Fruit fly (Drosophila melanogaster) whole organism, prepupa: ENCODE measurements around the gene CG4660.

ENCODE experiments used
- CG10631 ChIP-seq: fragments of 200-800 bp; sonication (Bioruptor generic); optimal IDR thresholded peaks from 2 replicates; lab custom pipeline; 2016; ENCODE audit warnings: missing biosample characterization, missing genetic modification characterization
- CG11294 ChIP-seq: fragments of 200-800 bp; sonication (Bioruptor generic); IDR thresholded peaks from 2 replicates; pipeline ENCODE4 v1.3.6; 2022; ENCODE audit warnings: missing biosample characterization, missing genetic modification characterization
- CG11902 ChIP-seq: fragments of 200-800 bp; sonication (Bioruptor generic); optimal IDR thresholded peaks from 3 replicates; lab custom pipeline; 2016; ENCODE audit warnings: missing biosample characterization, missing genetic modification characterization
- CG15336 ChIP-seq: fragments of 200-800 bp; sonication (Bioruptor generic); IDR thresholded peaks from 2 replicates; pipeline ENCODE4 v1.3.6; 2022; ENCODE audit warnings: missing biosample characterization, missing genetic modification characterization
- CG32006 ChIP-seq: fragments of 200-800 bp; sonication (Bioruptor generic); optimal IDR thresholded peaks from 3 replicates; lab custom pipeline; 2017; ENCODE audit warnings: missing biosample characterization, mild to moderate bottlenecking, missing genetic modification characterization
- CG4318 ChIP-seq: fragments of 200-800 bp; sonication (Bioruptor generic); optimal IDR thresholded peaks from 3 replicates; lab custom pipeline; 2017; ENCODE audit warnings: missing biosample characterization, mild to moderate bottlenecking, missing genetic modification characterization
- CG6163 ChIP-seq: fragments of 200-800 bp; sonication (Bioruptor generic); IDR thresholded peaks from 3 replicates; pipeline ENCODE4 v1.3.6; 2022; ENCODE audit warnings: missing biosample characterization, missing genetic modification characterization
- CG6276 ChIP-seq: fragments of 200-800 bp; sonication (Bioruptor generic); optimal IDR thresholded peaks from 2 replicates; lab custom pipeline; 2017; ENCODE audit warnings: missing biosample characterization, mild to moderate bottlenecking, missing genetic modification characterization
- CG6854 ChIP-seq: fragments of 200-800 bp; sonication (Bioruptor generic); optimal IDR thresholded peaks from 2 replicates; lab custom pipeline; 2017; ENCODE audit warnings: missing biosample characterization, mild to moderate bottlenecking, missing genetic modification characterization
- CG8119 ChIP-seq: fragments of 200-800 bp; sonication (Bioruptor generic); IDR thresholded peaks from 3 replicates; pipeline ENCODE4 v1.3.6; 2022; ENCODE audit warnings: missing biosample characterization, missing genetic modification characterization
- CG8319 ChIP-seq: fragments of 200-800 bp; sonication (Bioruptor generic); optimal IDR thresholded peaks from 3 replicates; lab custom pipeline; 2016; ENCODE audit warnings: missing biosample characterization, missing genetic modification characterization
- CG8632 ChIP-seq: fragments of 200-800 bp; sonication (Bioruptor generic); optimal IDR thresholded peaks from 3 replicates; lab custom pipeline; 2016; ENCODE audit warnings: missing biosample characterization, missing genetic modification characterization
- Eip75B ChIP-seq: fragments of 200-800 bp; sonication (Bioruptor generic); optimal IDR thresholded peaks from 3 replicates; lab custom pipeline; 2016; ENCODE audit warnings: missing biosample characterization, missing genetic modification characterization
- Eip78C ChIP-seq: fragments of 200-800 bp; sonication (Bioruptor generic); peaks from one replicate; lab custom pipeline; 2016; ENCODE audit warnings: missing biosample characterization, missing genetic modification characterization
- Ets21C ChIP-seq: fragments of 200-800 bp; sonication (Bioruptor generic); optimal IDR thresholded peaks from 3 replicates; lab custom pipeline; 2016; ENCODE audit warnings: missing biosample characterization, missing genetic modification characterization
- Hr38 ChIP-seq: sonication (Bioruptor generic); optimal IDR thresholded peaks from 2 replicates; lab custom pipeline; 2016; ENCODE audit warnings: missing biosample characterization, missing genetic modification characterization
- Hr39 ChIP-seq: fragments of 200-800 bp; sonication (Bioruptor generic); optimal IDR thresholded peaks from 2 replicates; lab custom pipeline; 2016; ENCODE audit warnings: missing biosample characterization, missing genetic modification characterization
- Hr4 ChIP-seq: fragments of 200-800 bp; sonication (Bioruptor generic); optimal IDR thresholded peaks from 3 replicates; lab custom pipeline; 2016; ENCODE audit warnings: missing biosample characterization, missing genetic modification characterization
- Lpt ChIP-seq: fragments of 200-800 bp; sonication (Bioruptor generic); optimal IDR thresholded peaks from 3 replicates; lab custom pipeline; 2016; ENCODE audit warnings: missing biosample characterization, missing genetic modification characterization
- Met ChIP-seq: fragments of 200-800 bp; sonication (Bioruptor generic); optimal IDR thresholded peaks from 3 replicates; lab custom pipeline; 2016; ENCODE audit warnings: missing biosample characterization, missing genetic modification characterization
- OdsH ChIP-seq: fragments of 200-800 bp; sonication (Bioruptor generic); optimal IDR thresholded peaks from 3 replicates; lab custom pipeline; 2016; ENCODE audit warnings: missing biosample characterization, missing genetic modification characterization
- Smox ChIP-seq: fragments of 200-800 bp; sonication (Bioruptor generic); optimal IDR thresholded peaks from 3 replicates; lab custom pipeline; 2016; ENCODE audit warnings: missing biosample characterization, missing genetic modification characterization
- Sox14 ChIP-seq: fragments of 200-800 bp; sonication (Bioruptor generic); optimal IDR thresholded peaks from 3 replicates; lab custom pipeline; 2016; ENCODE audit warnings: missing biosample characterization, missing genetic modification characterization
- Sox15 ChIP-seq: fragments of 200-800 bp; sonication (Bioruptor generic); optimal IDR thresholded peaks from 3 replicates; lab custom pipeline; 2016; ENCODE audit warnings: missing biosample characterization, missing genetic modification characterization
- achi ChIP-seq: fragments of 200-800 bp; sonication (Bioruptor generic); optimal IDR thresholded peaks from 3 replicates; lab custom pipeline; 2016; ENCODE audit warnings: missing biosample characterization, missing genetic modification characterization
- cyc ChIP-seq: fragments of 200-800 bp; sonication (Bioruptor generic); optimal IDR thresholded peaks from 3 replicates; lab custom pipeline; 2016; ENCODE audit warnings: missing biosample characterization, missing genetic modification characterization
- dac ChIP-seq: fragments of 200-800 bp; sonication (Bioruptor generic); optimal IDR thresholded peaks from 2 replicates; lab custom pipeline; 2017; ENCODE audit warnings: missing biosample characterization, mild to moderate bottlenecking, missing genetic modification characterization
- eg ChIP-seq: fragments of 200-800 bp; sonication (Bioruptor generic); IDR thresholded peaks from 3 replicates; pipeline ENCODE4 v1.3.6; 2022; ENCODE audit warnings: missing biosample characterization, missing genetic modification characterization
- fd59A ChIP-seq: fragments of 200-800 bp; sonication (Bioruptor generic); optimal IDR thresholded peaks from 2 replicates; lab custom pipeline; 2017; ENCODE audit warnings: missing biosample characterization, mild to moderate bottlenecking, missing genetic modification characterization, missing genetic modification reagents
- lz ChIP-seq: fragments of 200-800 bp; sonication (Bioruptor generic); optimal IDR thresholded peaks from 3 replicates; lab custom pipeline; 2016; ENCODE audit warnings: missing biosample characterization, missing genetic modification characterization
- salr ChIP-seq, 2 experiments: fragments of 200-800 bp; sonication (Bioruptor generic); optimal IDR thresholded peaks; 3 replicates each; lab custom pipeline; 2016 to 2018; ENCODE audit warnings: missing biosample characterization in 2 of 2, missing genetic modification characterization in 2 of 2, mild to moderate bottlenecking in 1 of 2
- spab ChIP-seq: fragments of 200-800 bp; sonication (Bioruptor generic); optimal IDR thresholded peaks from 2 replicates; lab custom pipeline; 2017; ENCODE audit warnings: missing biosample characterization, mild to moderate bottlenecking, missing genetic modification characterization, missing genetic modification reagents
- vri ChIP-seq: fragments of 200-800 bp; sonication (Bioruptor generic); optimal IDR thresholded peaks from 3 replicates; lab custom pipeline; 2016; ENCODE audit warnings: missing biosample characterization, mild to moderate bottlenecking, missing genetic modification characterization

The CG4660 gene

dm6 chrX:6074845-6075244 lies 6.3 kb downstream of the CG4660 start, which contains the start of gene Tsp5D (continued):
- TF ChIP-seq salr (GFP tag; optimal IDR thresholded peaks at IDR 0.05; lab: Kevin White, UChicago) = peak; percentile 85 to 91
- peak; percentile 89 for TF ChIP-seq CG8632
- TF ChIP-seq Sox14 (GFP tag; lab: Kevin White, UChicago) = peak; percentile 69
- peak; percentile 85 for TF ChIP-seq CG8319 (GFP tag; lab: Kevin White, UChicago)
- peak; percentile 96 for TF ChIP-seq achi (GFP tag; lab: Kevin White, UChicago)
- peak; percentile 100 for TF ChIP-seq CG15336 (GFP tag; lab: Robert Waterston, UW)
- peak; percentile 97 for TF ChIP-seq Lpt (GFP tag; lab: Kevin White, UChicago)
- TF ChIP-seq Sox15 (GFP tag; lab: Kevin White, UChicago) = peak; percentile 59
- TF ChIP-seq CG11902 (GFP tag; lab: Kevin White, UChicago) = peak; percentile 74
- TF ChIP-seq Met (GFP tag; lab: Kevin White, UChicago) = peak; percentile 11
- no peak for TF ChIP-seq CG6854 (GFP tag; lab: Kevin White, UChicago)
- TF ChIP-seq CG32006 (GFP tag; lab: Kevin White, UChicago) = peak; percentile 98
- TF ChIP-seq spab (GFP tag; lab: Kevin White, UChicago) = peak; percentile 95
- peak; percentile 23 for TF ChIP-seq lz (GFP tag; lab: Kevin White, UChicago)
- TF ChIP-seq CG11294 = peak; percentile 98
- peak; percentile 99 for TF ChIP-seq CG8119 (GFP tag; lab: Robert Waterston, UW)

dm6 chrX:6068714-6069113 lies 12.5 kb downstream of the CG4660 start:
- TF ChIP-seq Eip78C (GFP tag; lab: Kevin White, UChicago) (peak; percentile 3), Ets21C (no peak), CG6854 (GFP tag; lab: Kevin White, UChicago) (peak; percentile 6), vri (GFP tag; lab: Kevin White, UChicago) (peak; percentile 68)

dm6 chrX:6067281-6068008 lies 13.7 kb downstream of the CG4660 start, which contains the start of gene CG5928:
CG5928 (plus strand) TSS chrX:6067958.
- TF ChIP-seq CG4318 (GFP tag; lab: Kevin White, UChicago) (peak; percentile 18), CG8319 (GFP tag; lab: Kevin White, UChicago) (no peak), Eip78C (GFP tag; lab: Kevin White, UChicago) (peak; percentile 41), CG6163 (GFP tag; lab: Robert Waterston, UW) (peak; percentile 32; the same call in 2 of the 3 replicates), salr (GFP tag; optimal IDR thresholded peaks at IDR 0.05; lab: Kevin White, UChicago) (peak in 1 of 2 experiments; percentile 23), Hr4 (GFP tag; lab: Kevin White, UChicago) (no peak), Ets21C (no peak), eg (GFP tag; lab: Robert Waterston, UW) (peak; percentile 32; the same call in 1 of the 3 replicates), OdsH (GFP tag; lab: Kevin White, UChicago) (peak; percentile 1), CG8119 (GFP tag; lab: Robert Waterston, UW) (peak; percentile 54; the same call in 2 of the 3 replicates), dac (no peak), CG15336 (GFP tag; lab: Robert Waterston, UW) (peak; percentile 26; the same call in 1 of the 2 replicates), CG32006 (GFP tag; lab: Kevin White, UChicago) (peak; percentile 60), CG6276 (GFP tag; lab: Kevin White, UChicago) (peak; percentile 60)

- TF ChIP-seq CG10631 (GFP tag; lab: Kevin White, UChicago) (no peak), Smox (GFP tag; lab: Kevin White, UChicago) (no peak)
These were observed 14.9 kb downstream of the CG4660 start, which contains the start of gene CG43115 for dm6 chrX:6066316-6066715. CG43115 (minus strand) TSS chrX:6066416.

- TF ChIP-seq vri (GFP tag; lab: Kevin White, UChicago) = peak; percentile 21
- TF ChIP-seq Sox15 (GFP tag; lab: Kevin White, UChicago) = no peak
These were observed 16.7 kb downstream of the CG4660 start for dm6 chrX:6064508-6064907.

- TF ChIP-seq Hr39 (GFP tag; lab: Kevin White, UChicago) (no peak), Met (GFP tag; lab: Kevin White, UChicago) (no peak), vri (GFP tag; lab: Kevin White, UChicago) (peak; percentile 98), Eip75B (GFP tag; lab: Kevin White, UChicago) (no peak), Sox14 (GFP tag; lab: Kevin White, UChicago) (peak; percentile 12), Ets21C (no peak), fd59A (GFP tag; lab: Kevin White, UChicago) (no peak), Hr38 (GFP tag; lab: Kevin White, UChicago) (no peak), CG6163 (GFP tag; lab: Robert Waterston, UW) (no peak), cyc (GFP tag; lab: Kevin White, UChicago) (no peak)
These were observed 19.0 kb downstream of the CG4660 start for dm6 chrX:6062160-6062559.
